Worm (Caenorhabditis elegans): ENCODE measurements around the gene Y68A4A.10.

The Y68A4A.10 gene

ce11 chrV:17242552-17242951 lies 40.6 kb downstream of the Y68A4A.10 start, which contains the start of gene Y68A4B.3:
Y68A4B.3 (minus strand) TSS chrV:17242652.
- TF ChIP-seq zip-2 (tag; optimal IDR thresholded peaks at IDR 0.05) (no peak), hlh-11 (tag; optimal IDR thresholded peaks at IDR 0.05) (no peak), zfp-2 (tag; optimal IDR thresholded peaks at IDR 0.05) (no peak), lin-15B (tag; optimal IDR thresholded peaks at IDR 0.05) (no peak), mxl-3 (GFP tag; optimal IDR thresholded peaks at IDR 0.05) (no peak), rbr-2 (tag; optimal IDR thresholded peaks at IDR 0.05) (no peak), Y5F2A.4 (GFP tag; optimal IDR thresholded peaks at IDR 0.05) (no peak), lin-39 (tag; optimal IDR thresholded peaks at IDR 0.05) (no peak), mep-1 (tag; optimal IDR thresholded peaks at IDR 0.05) (no peak), php-3 (GFP tag; IDR thresholded peaks at IDR 0.05) (no peak), gei-8 (GFP tag; optimal IDR thresholded peaks at IDR 0.05) (no peak), nhr-77 (tag; optimal IDR thresholded peaks at IDR 0.05) (no peak), lin-13 (GFP tag; optimal IDR thresholded peaks at IDR 0.05) (no peak), aha-1 (tag) (no peak), saeg-2 (GFP tag; IDR thresholded peaks at IDR 0.05) (no peak), skn-1 (tag; optimal IDR thresholded peaks at IDR 0.05) (no peak)

DNA sequence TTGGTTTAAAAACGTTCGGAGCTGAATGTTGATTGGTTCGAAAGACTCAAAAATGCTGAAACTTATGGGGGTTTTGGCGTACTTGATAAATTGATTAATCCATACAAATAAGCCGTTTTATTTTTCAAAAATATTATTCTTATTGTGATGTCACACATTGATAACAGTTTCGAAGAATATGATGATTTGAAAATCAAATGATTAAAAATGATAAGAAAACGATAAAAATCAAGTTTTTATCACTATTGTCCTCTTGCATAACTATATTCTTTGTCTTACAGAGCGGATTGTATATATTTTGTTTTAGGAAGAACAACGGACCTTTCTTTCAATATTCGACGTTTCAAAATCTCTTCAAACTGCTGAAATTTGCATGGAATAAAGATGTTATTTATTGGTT lies 41.1 kb downstream of the Y68A4A.10 start:
- peak; percentile 20 for TF ChIP-seq pqm-1 (tag; optimal IDR thresholded peaks at IDR 0.05)
- 0 out of 2 replicates have a peak, but pooled peaks have one; percentile 7 for TF ChIP-seq dmd-6 (GFP tag; IDR thresholded peaks at IDR 0.05)
- TF ChIP-seq php-3 (GFP tag; IDR thresholded peaks at IDR 0.05) = 0 out of 2 replicates have a peak, but pooled peaks have one; percentile 26
- no peak for TF ChIP-seq daf-16 (GFP tag; optimal IDR thresholded peaks at IDR 0.05)
- TF ChIP-seq daf-16 (tag; optimal IDR thresholded peaks at IDR 0.05) = no peak

DNA sequence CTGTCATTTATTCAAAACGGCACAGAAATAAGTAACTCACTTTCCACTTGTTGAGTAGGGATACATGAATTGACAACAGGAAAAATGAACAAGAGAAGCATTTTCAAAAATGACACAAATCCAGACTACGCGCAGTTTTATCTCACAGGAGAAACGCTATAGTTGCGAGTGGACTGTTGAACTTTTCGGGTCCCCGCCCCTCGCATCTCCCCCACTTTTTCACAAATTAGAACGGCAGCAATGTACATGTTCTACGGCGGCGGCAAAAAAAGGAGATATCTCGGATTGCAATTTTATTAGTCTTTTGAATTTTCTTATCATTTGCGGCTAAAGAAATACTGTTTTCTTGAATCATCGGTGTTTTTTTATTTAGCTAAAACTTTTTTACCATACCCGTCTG lies 43.5 kb downstream of the Y68A4A.10 start, which contains the start of gene clec-242:
TSS of gene clec-242 (minus strand) at position 101 of the 400 bp plus-strand sequence.
- no peak for TF ChIP-seq dve-1 (tag; optimal IDR thresholded peaks at IDR 0.05; ENCODE audit: insufficient read depth)
- TF ChIP-seq pqm-1 (tag; optimal IDR thresholded peaks at IDR 0.05) = no peak
- no peak for TF ChIP-seq lim-7 (GFP tag; IDR thresholded peaks at IDR 0.05)
- TF ChIP-seq snpc-1.2 (GFP tag; IDR thresholded peaks at IDR 0.05) = no peak
- no peak for TF ChIP-seq ces-1 (GFP tag; optimal IDR thresholded peaks at IDR 0.05)
- TF ChIP-seq aha-1 (tag) = no peak
- TF ChIP-seq lin-29 (GFP tag; IDR thresholded peaks at IDR 0.05) = no peak
- TF ChIP-seq php-3 (GFP tag; IDR thresholded peaks at IDR 0.05) = no peak
- no peak for TF ChIP-seq zag-1 (tag; optimal IDR thresholded peaks at IDR 0.05)
- TF ChIP-seq madf-5 (GFP tag; IDR thresholded peaks at IDR 0.05) = no peak
- no peak for TF ChIP-seq tra-1 (GFP tag; IDR thresholded peaks at IDR 0.05)

- TF ChIP-seq zip-11 (GFP tag; IDR thresholded peaks at IDR 0.05) (no peak), nhr-25 (tag; optimal IDR thresholded peaks at IDR 0.05; ENCODE audit: borderline replicate concordance, insufficient read depth) (no peak), mep-1 (tag; optimal IDR thresholded peaks at IDR 0.05) (no peak), rbr-2 (tag; optimal IDR thresholded peaks at IDR 0.05) (no peak), ceh-82 (tag; optimal IDR thresholded peaks at IDR 0.05) (no peak), T20F7.1 (GFP tag; optimal IDR thresholded peaks at IDR 0.05) (no peak), unc-130 (GFP tag; optimal IDR thresholded peaks at IDR 0.05) (no peak), vab-7 (GFP tag; IDR thresholded peaks at IDR 0.05) (no peak), ceh-32 (tag; optimal IDR thresholded peaks at IDR 0.05; ENCODE audit: poor library complexity) (no peak), nhr-111 (GFP tag; optimal IDR thresholded peaks at IDR 0.05) (no peak), jun-1 (tag; optimal IDR thresholded peaks at IDR 0.05) (no peak), lin-15B (tag; optimal IDR thresholded peaks at IDR 0.05) (no peak), hif-1 (tag; optimal IDR thresholded peaks at IDR 0.05) (no peak), D1046.2 (GFP tag; IDR thresholded peaks at IDR 0.05) (no peak), ceh-62 (tag; optimal IDR thresholded peaks at IDR 0.05) (no peak), nhr-237 (tag; optimal IDR thresholded peaks at IDR 0.05) (no peak), aha-1 (tag) (no peak)
Measured at ce11 chrV:17248915-17249314, 47.0 kb downstream of the Y68A4A.10 start, which contains the start of gene clec-243. clec-243 (minus strand) TSS chrV:17249015.

Data from whole organism, L4 larva.